Fruit fly (Drosophila melanogaster) whole organism, embryonic: ENCODE data around the gene CG12147.

Experiments
- Abd-B ChIP-seq: fragments of 200-800 bp; sonication (Bioruptor generic); optimal IDR thresholded peaks from 2 replicates; lab custom pipeline; 2018; ENCODE audit warnings: missing biosample characterization, mild to moderate bottlenecking, missing genetic modification characterization, moderate library complexity
- Adf1 ChIP-seq: fragments of 200-800 bp; sonication (Bioruptor generic); IDR thresholded peaks from 2 replicates; pipeline ENCODE4 v1.3.6; 2022; ENCODE audit warnings: missing biosample characterization, missing genetic modification characterization
- Aef1 ChIP-seq: fragments of 200-800 bp; sonication (Bioruptor generic); IDR thresholded peaks from 3 replicates; pipeline ENCODE4 v1.3.6; 2022; ENCODE audit warnings: missing biosample characterization, missing genetic modification characterization
- CG10274 ChIP-seq: fragments of 200-800 bp; sonication (Bioruptor generic); optimal IDR thresholded peaks from 3 replicates; lab custom pipeline; 2017; ENCODE audit warnings: missing biosample characterization, mild to moderate bottlenecking, missing genetic modification characterization
- CG10366 ChIP-seq: fragments of 200-800 bp; sonication (Bioruptor generic); IDR thresholded peaks from 2 replicates; pipeline ENCODE4 v1.3.6; 2022; ENCODE audit warnings: missing biosample characterization, missing genetic modification characterization
- CG11723 ChIP-seq: fragments of 200-800 bp; sonication (Bioruptor generic); optimal IDR thresholded peaks from 2 replicates; lab custom pipeline; 2017; ENCODE audit warnings: missing biosample characterization, mild to moderate bottlenecking, missing genetic modification characterization
- CG13287 ChIP-seq: fragments of 200-800 bp; sonication (Bioruptor generic); IDR thresholded peaks from 2 replicates; pipeline ENCODE4 v1.3.6; 2022; ENCODE audit warnings: missing biosample characterization, missing genetic modification characterization; ENCODE audit not compliant: partially characterized antibody
- CG15011 ChIP-seq: fragments of 200-800 bp; sonication (Bioruptor generic); optimal IDR thresholded peaks from 3 replicates; lab custom pipeline; 2018; ENCODE audit warnings: missing biosample characterization, mild to moderate bottlenecking, missing genetic modification characterization
- CG15269 ChIP-seq: fragments of 200-800 bp; sonication (Bioruptor generic); optimal IDR thresholded peaks from 2 replicates; lab custom pipeline; 2018; ENCODE audit warnings: missing biosample characterization, mild to moderate bottlenecking, missing genetic modification characterization, moderate library complexity
- CG15696 ChIP-seq: fragments of 200-800 bp; sonication (Bioruptor generic); optimal IDR thresholded peaks from 2 replicates; lab custom pipeline; 2019; ENCODE audit warnings: missing biosample characterization, mild to moderate bottlenecking, missing genetic modification characterization, moderate library complexity
- CG16813 ChIP-seq: fragments of 200-800 bp; sonication (Bioruptor generic); IDR thresholded peaks from 3 replicates; pipeline ENCODE4 v1.3.6; 2022; ENCODE audit warnings: missing biosample characterization, missing genetic modification characterization; ENCODE audit not compliant: partially characterized antibody
- CG16863 ChIP-seq: fragments of 200-800 bp; sonication (Bioruptor generic); optimal IDR thresholded peaks from 3 replicates; lab custom pipeline; 2016; ENCODE audit warnings: missing biosample characterization, missing genetic modification characterization
- CG17912 ChIP-seq: fragments of 200-800 bp; sonication (Bioruptor generic); optimal IDR thresholded peaks from 2 replicates; lab custom pipeline; 2018; ENCODE audit warnings: missing biosample characterization, mild to moderate bottlenecking, missing genetic modification characterization
- CG2116 ChIP-seq: fragments of 200-800 bp; sonication (Bioruptor generic); optimal IDR thresholded peaks from 3 replicates; lab custom pipeline; 2018; ENCODE audit warnings: missing biosample characterization, mild to moderate bottlenecking, missing genetic modification characterization
- CG2120 ChIP-seq: fragments of 200-800 bp; sonication (Bioruptor generic); optimal IDR thresholded peaks from 3 replicates; lab custom pipeline; 2016; ENCODE audit warnings: missing biosample characterization, missing genetic modification characterization
- CG2678 ChIP-seq: fragments of 200-800 bp; sonication (Bioruptor generic); optimal IDR thresholded peaks from 3 replicates; lab custom pipeline; 2019; ENCODE audit warnings: missing biosample characterization, mild to moderate bottlenecking, missing genetic modification characterization, moderate library complexity
- CG30020 ChIP-seq: fragments of 200-800 bp; optimal IDR thresholded peaks from 2 replicates; lab custom pipeline; 2019; ENCODE audit warnings: missing biosample characterization, mild to moderate bottlenecking, missing genetic modification characterization, moderate library complexity
- CG31441 ChIP-seq: fragments of 200-800 bp; sonication (Bioruptor generic); IDR thresholded peaks from 2 replicates; pipeline ENCODE4 v1.3.6; 2022; ENCODE audit warnings: missing biosample characterization, missing genetic modification characterization
- CG42726 ChIP-seq: fragments of 200-800 bp; sonication (Bioruptor generic); IDR thresholded peaks from 2 replicates; pipeline ENCODE4 v1.3.6; 2022; ENCODE audit warnings: missing biosample characterization, missing genetic modification characterization; ENCODE audit not compliant: partially characterized antibody
- CG6254 ChIP-seq: fragments of 200-800 bp; sonication (Bioruptor generic); optimal IDR thresholded peaks from 3 replicates; lab custom pipeline; 2017; ENCODE audit warnings: mild to moderate bottlenecking, missing biosample characterization, missing genetic modification reagents, missing genetic modification characterization
- CG7963 ChIP-seq: fragments of 200-800 bp; sonication (Bioruptor generic); IDR thresholded peaks from 3 replicates; pipeline ENCODE4 v1.3.6; 2022; ENCODE audit warnings: missing biosample characterization, missing genetic modification characterization; ENCODE audit not compliant: partially characterized antibody
- CG8359 ChIP-seq: fragments of 200-800 bp; sonication (Bioruptor generic); optimal IDR thresholded peaks from 2 replicates; lab custom pipeline; 2017; ENCODE audit warnings: missing biosample characterization, mild to moderate bottlenecking, missing genetic modification characterization, borderline replicate concordance
- CG8478 ChIP-seq: fragments of >200 bp; optimal IDR thresholded peaks from 2 replicates; lab custom pipeline; 2018
- Dref ChIP-seq: fragments of 200-800 bp; sonication (Bioruptor generic); IDR thresholded peaks from 2 replicates; pipeline ENCODE4 v1.3.6; 2022; ENCODE audit warnings: missing biosample characterization, missing genetic modification characterization
- E2f1 ChIP-seq: fragments of 200-800 bp; sonication (Bioruptor generic); IDR thresholded peaks from 2 replicates; pipeline ENCODE4 v1.3.6; 2022; ENCODE audit warnings: missing biosample characterization, missing genetic modification characterization
- ERR ChIP-seq: fragments of 200-800 bp; sonication (Bioruptor generic); optimal IDR thresholded peaks from 2 replicates; lab custom pipeline; 2016; ENCODE audit warnings: missing biosample characterization, missing genetic modification characterization
- Eip74EF ChIP-seq, 2 experiments: fragments of 200-800 bp in 1 of 2; fragments of >200 bp in 1 of 2; sonication (Bioruptor generic) in 1 of 2; optimal IDR thresholded peaks; 2 replicates each; lab custom pipeline; 2017 to 2019; ENCODE audit warnings: missing biosample characterization in 2 of 2, missing genetic modification characterization in 2 of 2, mild to moderate bottlenecking in 1 of 2, moderate library complexity in 1 of 2
- Elba2 ChIP-seq: fragments of 200-800 bp; sonication (Bioruptor generic); optimal IDR thresholded peaks from 3 replicates; lab custom pipeline; 2016; ENCODE audit warnings: missing biosample characterization, missing genetic modification characterization
- Oaz ChIP-seq: fragments of 200-800 bp; sonication (Bioruptor generic); IDR thresholded peaks from 2 replicates; pipeline ENCODE4 v1.3.6; 2022; ENCODE audit warnings: missing biosample characterization, missing genetic modification characterization
- Usf ChIP-seq: fragments of 200-800 bp; sonication (Bioruptor generic); optimal IDR thresholded peaks from 2 replicates; lab custom pipeline; 2017; ENCODE audit warnings: missing genotype, missing biosample characterization, missing genetic modification characterization
- az2 ChIP-seq: fragments of 200-800 bp; sonication (Bioruptor generic); optimal IDR thresholded peaks from 3 replicates; lab custom pipeline; 2016; ENCODE audit warnings: missing biosample characterization, missing genetic modification characterization
- btn ChIP-seq: fragments of 200-800 bp; sonication (Bioruptor generic); optimal IDR thresholded peaks from 2 replicates; lab custom pipeline; 2016; ENCODE audit warnings: missing biosample characterization, missing genetic modification characterization
- cato ChIP-seq: fragments of 200-800 bp; sonication (Bioruptor generic); optimal IDR thresholded peaks from 2 replicates; lab custom pipeline; 2016; ENCODE audit warnings: missing biosample characterization, missing genetic modification characterization, borderline replicate concordance
- caup ChIP-seq: fragments of 200-800 bp; sonication (Bioruptor generic); optimal IDR thresholded peaks from 3 replicates; lab custom pipeline; 2017; ENCODE audit warnings: missing biosample characterization, mild to moderate bottlenecking, missing genetic modification characterization, moderate library complexity; ENCODE audit not compliant: severe bottlenecking
- da ChIP-seq: fragments of 200-800 bp; sonication (Bioruptor generic); optimal IDR thresholded peaks from 2 replicates; lab custom pipeline; 2016; ENCODE audit warnings: missing biosample characterization, missing genetic modification characterization
- disco-r ChIP-seq: fragments of 200-800 bp; sonication (Bioruptor generic); optimal IDR thresholded peaks from 2 replicates; lab custom pipeline; 2016; ENCODE audit warnings: missing biosample characterization, missing genetic modification characterization
- dm ChIP-seq: fragments of 200-800 bp; sonication (Bioruptor generic); optimal IDR thresholded peaks from 3 replicates; lab custom pipeline; 2016; ENCODE audit warnings: missing biosample characterization, missing genetic modification characterization
- fu2 ChIP-seq: fragments of 200-800 bp; sonication (Bioruptor generic); optimal IDR thresholded peaks from 2 replicates; lab custom pipeline; 2016; ENCODE audit warnings: missing biosample characterization, missing genetic modification characterization
- gem ChIP-seq: fragments of 200-800 bp; sonication (Bioruptor generic); optimal IDR thresholded peaks from 2 replicates; lab custom pipeline; 2019; ENCODE audit warnings: missing biosample characterization, mild to moderate bottlenecking, missing genetic modification characterization, moderate library complexity
- insv ChIP-seq, 2 experiments: fragments of 200-800 bp; sonication (Bioruptor generic); optimal IDR thresholded peaks; 3 replicates each; lab custom pipeline; 2016 to 2018; ENCODE audit warnings: missing biosample characterization in 2 of 2, missing genetic modification characterization in 2 of 2
- lov ChIP-seq, 2 experiments: fragments of 200-800 bp in 1 of 2; fragments of >200 bp in 1 of 2; sonication (Bioruptor generic) in 1 of 2; IDR thresholded peaks in 1 of 2; optimal IDR thresholded peaks in 1 of 2; 2 replicates in 1 of 2; 3 replicates in 1 of 2; pipeline versions ENCODE4 v1.3.6 to Lab custom; 2017 to 2022; ENCODE audit warnings: missing biosample characterization in 1 of 2, missing genetic modification characterization in 1 of 2
- odd ChIP-seq: fragments of 200-800 bp; sonication (Bioruptor generic); optimal IDR thresholded peaks from 2 replicates; lab custom pipeline; 2017; ENCODE audit warnings: missing biosample characterization, mild to moderate bottlenecking, missing genetic modification characterization
- rib ChIP-seq: fragments of 200-800 bp; sonication (Bioruptor generic); IDR thresholded peaks from 2 replicates; pipeline ENCODE4 v1.3.6; 2022; ENCODE audit warnings: missing biosample characterization, missing genetic modification characterization
- row ChIP-seq: fragments of 200-800 bp; sonication (Bioruptor generic); IDR thresholded peaks from 3 replicates; pipeline ENCODE4 v1.3.6; 2022; ENCODE audit warnings: missing biosample characterization, missing genetic modification characterization
- slbo ChIP-seq: fragments of 200-800 bp; sonication (Bioruptor generic); IDR thresholded peaks from 2 replicates; pipeline ENCODE4 v1.3.6; 2022; ENCODE audit warnings: missing biosample characterization, missing genetic modification characterization
- slou ChIP-seq: fragments of 200-800 bp; sonication (Bioruptor generic); optimal IDR thresholded peaks from 3 replicates; lab custom pipeline; 2016; ENCODE audit warnings: missing biosample characterization, missing genetic modification characterization
- sr ChIP-seq: fragments of 200-800 bp; sonication (Bioruptor generic); IDR thresholded peaks from 3 replicates; pipeline ENCODE4 v1.3.6; 2022; ENCODE audit warnings: missing biosample characterization, missing genetic modification characterization
- wdn ChIP-seq: fragments of 200-800 bp; sonication (Bioruptor generic); IDR thresholded peaks from 2 replicates; pipeline ENCODE4 v1.3.6; 2022; ENCODE audit warnings: missing biosample characterization, missing genetic modification characterization
- zfh2 ChIP-seq: fragments of 200-800 bp; sonication (Bioruptor generic); optimal IDR thresholded peaks from 2 replicates; lab custom pipeline; 2016; ENCODE audit warnings: missing biosample characterization, missing genetic modification characterization

The CG12147 gene

DNA sequence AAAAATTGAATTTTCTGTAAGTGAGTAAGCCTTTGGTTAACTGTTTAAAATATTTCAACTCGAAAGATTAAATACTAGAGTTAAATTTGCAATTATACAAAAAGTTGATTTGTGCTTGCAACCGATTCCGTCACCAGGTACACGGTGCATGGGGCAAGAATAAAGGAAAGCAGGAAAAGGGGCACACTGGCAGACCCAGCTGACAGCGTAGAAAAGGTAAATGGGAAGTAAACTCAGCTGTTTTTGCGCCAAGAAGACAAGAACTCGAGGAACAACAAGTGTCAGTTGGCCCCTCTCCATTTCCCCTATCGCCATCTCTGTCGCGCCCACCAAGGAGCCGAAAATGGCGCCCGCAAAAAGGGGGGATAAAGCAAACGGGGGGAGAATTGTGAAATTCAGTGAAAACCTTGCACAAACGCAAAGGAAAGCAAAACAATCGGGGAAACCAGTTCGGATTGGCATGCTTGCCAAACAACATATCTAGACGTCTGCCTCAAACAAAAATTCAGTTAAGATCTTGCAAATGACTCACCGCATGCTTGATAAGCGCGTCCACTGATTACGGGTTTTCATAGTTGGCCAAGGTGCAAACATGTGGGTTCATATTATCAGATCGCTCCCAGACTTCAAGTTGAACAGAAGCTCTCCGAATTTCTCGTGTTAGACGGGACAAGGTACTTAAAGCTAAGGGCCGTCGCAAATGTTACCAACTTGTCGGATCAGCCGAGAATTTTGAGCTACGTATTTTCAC is 36.3 kb upstream of the CG12147 start (continued):
- no peak for TF ChIP-seq btn (GFP tag; lab: Kevin White, UChicago)
- no peak; the same call in 1 of the 2 replicates for TF ChIP-seq CG13287 (GFP tag; lab: Robert Waterston, UW)
- no peak for TF ChIP-seq CG8478
- no peak; the same call in 1 of the 2 replicates for TF ChIP-seq CG42726 (GFP tag; lab: Robert Waterston, UW)
- no peak for TF ChIP-seq wdn (GFP tag; lab: Robert Waterston, UW)
- no peak for TF ChIP-seq rib (GFP tag; lab: Robert Waterston, UW)
- peak; percentile 28 for TF ChIP-seq CG30020
- TF ChIP-seq CG17912 (GFP tag; lab: Kevin White, UChicago): no peak
- no peak for TF ChIP-seq fu2
- no peak for TF ChIP-seq CG15269
- peak; percentile 39; the same call in 1 of the 3 replicates for TF ChIP-seq row (GFP tag; lab: Robert Waterston, UW)
- no peak for TF ChIP-seq Aef1 (GFP tag; lab: Robert Waterston, UW)
- no peak for TF ChIP-seq CG10274 (GFP tag; lab: Kevin White, UChicago)
- no peak for TF ChIP-seq ERR (GFP tag; lab: Kevin White, UChicago)
- no peak for TF ChIP-seq dm
- TF ChIP-seq Dref: no peak
- TF ChIP-seq CG6254: no peak
- TF ChIP-seq CG10366 (GFP tag; lab: Robert Waterston, UW): no peak
- TF ChIP-seq CG15011 (GFP tag; lab: Kevin White, UChicago): no peak
- no peak for TF ChIP-seq lov (optimal IDR thresholded peaks at IDR 0.05; lab: Kevin White, UChicago)
- no peak for TF ChIP-seq lov (GFP tag; IDR thresholded peaks at IDR 0.05; lab: Robert Waterston, UW)
- no peak for TF ChIP-seq slou (GFP tag; lab: Kevin White, UChicago)
- no peak for TF ChIP-seq CG2120 (GFP tag; lab: Kevin White, UChicago)
- no peak for TF ChIP-seq Oaz (GFP tag; lab: Robert Waterston, UW)
- TF ChIP-seq az2: no peak
- no peak for TF ChIP-seq disco-r (GFP tag; lab: Kevin White, UChicago)
- no peak for TF ChIP-seq CG7963 (GFP tag; lab: Robert Waterston, UW)
- TF ChIP-seq CG2678 (tag; lab: Kevin White, UChicago): no peak
- TF ChIP-seq CG15696 (tag; lab: Kevin White, UChicago): no peak
- TF ChIP-seq CG8359 (GFP tag; lab: Kevin White, UChicago): no peak
- no peak for TF ChIP-seq CG11723
- no peak for TF ChIP-seq CG16863 (GFP tag; lab: Kevin White, UChicago)
- TF ChIP-seq E2f1 (GFP tag; lab: Robert Waterston, UW): no peak; the same call in 1 of the 2 replicates
- TF ChIP-seq Eip74EF (GFP tag; optimal IDR thresholded peaks at IDR 0.05; lab: Kevin White, UChicago): no peak
- no peak for TF ChIP-seq CG31441 (GFP tag; lab: Robert Waterston, UW)
- TF ChIP-seq caup: no peak
- no peak for TF ChIP-seq Adf1 (GFP tag; lab: Robert Waterston, UW)
- no peak for TF ChIP-seq zfh2 (GFP tag; lab: Kevin White, UChicago)
- no peak for TF ChIP-seq da (GFP tag; lab: Kevin White, UChicago)
- TF ChIP-seq Elba2 (GFP tag; lab: Kevin White, UChicago): peak; percentile 32
- TF ChIP-seq slbo (GFP tag; lab: Robert Waterston, UW): no peak
- no peak for TF ChIP-seq cato (GFP tag; lab: Kevin White, UChicago)
- TF ChIP-seq odd: no peak
- TF ChIP-seq Usf (GFP tag; lab: Kevin White, UChicago): no peak
- 0 out of 3 replicates have a peak, but pooled peaks have one; percentile 6 for TF ChIP-seq CG16813 (GFP tag; lab: Robert Waterston, UW)
- peak in 1 of 2 experiments; percentile 40 for TF ChIP-seq insv (GFP tag; optimal IDR thresholded peaks at IDR 0.05; lab: Kevin White, UChicago)
- TF ChIP-seq gem (tag; lab: Kevin White, UChicago): no peak
- peak; percentile 8 for TF ChIP-seq CG2116 (GFP tag; lab: Kevin White, UChicago)
- no peak for TF ChIP-seq Abd-B (GFP tag; lab: Kevin White, UChicago)
- no peak for TF ChIP-seq sr (GFP tag; lab: Robert Waterston, UW)
